Fruit fly (Drosophila melanogaster): ENCODE data around the gene CG5861.

DNA sequence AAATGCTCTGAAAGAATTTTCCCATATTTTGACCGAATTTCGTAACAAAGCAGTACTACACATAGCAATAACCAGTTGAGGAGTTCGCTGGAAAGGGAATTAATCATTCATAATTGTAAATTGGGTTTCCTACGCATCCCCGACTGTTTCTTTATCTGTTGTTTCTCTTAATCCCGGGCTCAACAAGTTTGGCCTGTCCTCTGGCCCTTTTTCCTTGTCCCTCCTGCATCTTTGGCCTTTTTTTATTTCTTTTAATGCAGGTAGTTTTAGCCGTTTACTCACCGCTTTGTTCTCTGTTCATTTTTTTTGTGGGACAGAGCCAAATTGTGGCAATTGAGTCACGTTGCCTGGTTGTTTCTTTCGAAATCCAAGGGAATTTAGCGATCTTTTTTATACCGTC is 46.7 kb upstream of the CG5861 start:
- TF ChIP-seq CTCF (optimal IDR thresholded peaks at IDR 0.05) (no peak), CG8478 (optimal IDR thresholded peaks at IDR 0.05) (no peak)

All from S2 (cell line).